Fruit fly (Drosophila melanogaster) whole organism, prepupa: ENCODE results near the gene Sfp96F.

Experiments
- CG16779 ChIP-seq: fragments of 200-800 bp; sonication (Bioruptor generic); optimal IDR thresholded peaks from 3 replicates; lab custom pipeline; 2017; ENCODE audit warnings: missing biosample characterization, mild to moderate bottlenecking, missing genetic modification characterization
- CG6276 ChIP-seq: fragments of 200-800 bp; sonication (Bioruptor generic); optimal IDR thresholded peaks from 2 replicates; lab custom pipeline; 2017; ENCODE audit warnings: missing biosample characterization, mild to moderate bottlenecking, missing genetic modification characterization
- Lpt ChIP-seq: fragments of 200-800 bp; sonication (Bioruptor generic); optimal IDR thresholded peaks from 3 replicates; lab custom pipeline; 2016; ENCODE audit warnings: missing biosample characterization, missing genetic modification characterization

dm6 chr3R:25815179-25815578, 14.8 kb downstream of the Sfp96F start, which contains the start of gene CG14354:
- TF ChIP-seq Lpt (no peak), CG16779 (tag; lab: Kevin White, UChicago) (no peak), CG6276 (GFP tag; lab: Kevin White, UChicago) (no peak)
